Worm (Caenorhabditis elegans) whole organism, late embryonic: ENCODE measurements around the gene unc-18.
A peak's percentile ranks its signal among the peaks of the same experiment; 100 is the strongest.

Experiments
- C38D4.7 ChIP-seq: fragments of 200-800 bp; sonication (Bioruptor generic); optimal IDR thresholded peaks from 2 replicates; lab custom pipeline; 2018; ENCODE audit warnings: mild to moderate bottlenecking, missing genetic modification characterization, moderate library complexity, missing compliant biosample characterization
- F13H6.1 ChIP-seq: sonication (generic microtip); optimal IDR thresholded peaks from 2 replicates; lab custom pipeline; 2016; ENCODE audit warnings: missing genetic modification characterization, missing compliant biosample characterization
- K09A11.1 ChIP-seq: sonication (generic microtip); optimal IDR thresholded peaks from 2 replicates; lab custom pipeline; 2017; ENCODE audit warnings: antibody characterized with exemption, mild to moderate bottlenecking, missing genetic modification characterization, missing compliant biosample characterization; ENCODE audit not compliant: insufficient read depth
- ceh-14 ChIP-seq: sonication (generic microtip); optimal IDR thresholded peaks from 2 replicates; lab custom pipeline; 2016; ENCODE audit warnings: missing genotype, missing genetic modification characterization, missing compliant biosample characterization
- ceh-18 ChIP-seq: sonication (generic microtip); optimal IDR thresholded peaks from 2 replicates; lab custom pipeline; 2016; ENCODE audit warnings: missing genetic modification characterization, missing compliant biosample characterization
- ceh-19 ChIP-seq: fragments of 200-800 bp; sonication (Bioruptor generic); optimal IDR thresholded peaks from 2 replicates; lab custom pipeline; 2018; ENCODE audit warnings: mild to moderate bottlenecking, missing genetic modification characterization, missing compliant biosample characterization
- ceh-2 ChIP-seq: sonication (generic microtip); optimal IDR thresholded peaks from 2 replicates; lab custom pipeline; 2016; ENCODE audit warnings: missing genotype, missing genetic modification characterization, missing compliant biosample characterization
- ceh-24 ChIP-seq: sonication (generic microtip); optimal IDR thresholded peaks from 2 replicates; lab custom pipeline; 2016; ENCODE audit warnings: mild to moderate bottlenecking, missing genetic modification characterization, missing compliant biosample characterization
- ceh-30 ChIP-seq: fragments of 150-350 bp; optimal IDR thresholded peaks from 2 replicates; lab custom pipeline; 2014; ENCODE audit warnings: missing biosample characterization, missing genetic modification characterization
- ceh-31 ChIP-seq: sonication (generic microtip); optimal IDR thresholded peaks from 2 replicates; lab custom pipeline; 2016; ENCODE audit warnings: missing genetic modification characterization, missing compliant biosample characterization
- ceh-34 ChIP-seq: sonication (generic microtip); optimal IDR thresholded peaks from 2 replicates; lab custom pipeline; 2016; ENCODE audit warnings: mild to moderate bottlenecking, missing genetic modification characterization, missing compliant biosample characterization
- ceh-48 ChIP-seq: sonication (generic microtip); optimal IDR thresholded peaks from 2 replicates; lab custom pipeline; 2016; ENCODE audit warnings: missing genetic modification characterization, inconsistent platforms, missing compliant biosample characterization
- che-1 ChIP-seq: sonication (generic microtip); optimal IDR thresholded peaks from 2 replicates; lab custom pipeline; 2016; ENCODE audit warnings: mild to moderate bottlenecking, missing genetic modification characterization, missing compliant biosample characterization
- dmd-4 ChIP-seq: sonication (generic microtip); optimal IDR thresholded peaks from 2 replicates; lab custom pipeline; 2016; ENCODE audit warnings: borderline replicate concordance, missing genetic modification characterization, missing compliant biosample characterization
- ets-4 ChIP-seq: sonication (generic microtip); optimal IDR thresholded peaks from 2 replicates; lab custom pipeline; 2016; ENCODE audit warnings: missing genetic modification characterization, missing compliant biosample characterization
- eyg-1 ChIP-seq: sonication (generic microtip); optimal IDR thresholded peaks from 2 replicates; lab custom pipeline; 2016; ENCODE audit warnings: missing genotype, missing genetic modification characterization, missing compliant biosample characterization
- fkh-10 ChIP-seq: fragments of 150-350 bp; optimal IDR thresholded peaks from 2 replicates; lab custom pipeline; 2014; ENCODE audit warnings: missing biosample characterization, missing genetic modification reagents, missing genetic modification characterization
- hlh-13 ChIP-seq: fragments of 200-800 bp; sonication (Bioruptor generic); optimal IDR thresholded peaks from 2 replicates; lab custom pipeline; 2018; ENCODE audit warnings: mild to moderate bottlenecking, missing genetic modification characterization, missing compliant biosample characterization
- hlh-30 ChIP-seq: sonication (generic microtip); optimal IDR thresholded peaks from 2 replicates; lab custom pipeline; 2017; ENCODE audit warnings: antibody characterized with exemption, missing genetic modification characterization, missing compliant biosample characterization; ENCODE audit not compliant: insufficient read depth
- hlh-6 ChIP-seq: sonication (generic microtip); optimal IDR thresholded peaks from 2 replicates; lab custom pipeline; 2016; ENCODE audit warnings: missing genotype, missing genetic modification characterization, missing compliant biosample characterization
- lim-6 ChIP-seq: sonication (generic microtip); optimal IDR thresholded peaks from 2 replicates; lab custom pipeline; 2016; ENCODE audit warnings: missing genetic modification characterization, missing compliant biosample characterization
- madf-2 ChIP-seq: sonication (generic microtip); optimal IDR thresholded peaks from 2 replicates; lab custom pipeline; 2017; ENCODE audit warnings: missing genetic modification characterization, missing compliant biosample characterization
- nfya-1 ChIP-seq: sonication (generic microtip); optimal IDR thresholded peaks from 2 replicates; lab custom pipeline; 2017; ENCODE audit warnings: missing genetic modification characterization, mild to moderate bottlenecking, missing compliant biosample characterization, antibody characterized with exemption, moderate library complexity
- npax-4 ChIP-seq: sonication (generic microtip); optimal IDR thresholded peaks from 2 replicates; lab custom pipeline; 2016; ENCODE audit warnings: missing genetic modification characterization, missing compliant biosample characterization
- odd-2 ChIP-seq: sonication (generic microtip); optimal IDR thresholded peaks from 2 replicates; lab custom pipeline; 2017; ENCODE audit warnings: antibody characterized with exemption, mild to moderate bottlenecking, missing genetic modification characterization, missing compliant biosample characterization
- pax-1 ChIP-seq: fragments of 150-350 bp; optimal IDR thresholded peaks from 2 replicates; lab custom pipeline; 2014; ENCODE audit warnings: missing biosample characterization, missing genetic modification characterization
- pha-2 ChIP-seq: sonication (generic microtip); optimal IDR thresholded peaks from 2 replicates; lab custom pipeline; 2017; ENCODE audit warnings: mild to moderate bottlenecking, missing genetic modification characterization, missing compliant biosample characterization
- pqm-1 ChIP-seq: sonication (generic microtip); optimal IDR thresholded peaks from 2 replicates; lab custom pipeline; 2016; ENCODE audit warnings: missing genetic modification characterization, missing compliant biosample characterization
- pros-1 ChIP-seq: fragments of 150-350 bp; optimal IDR thresholded peaks from 2 replicates; lab custom pipeline; 2014; ENCODE audit warnings: missing biosample characterization, missing genetic modification reagents, missing genetic modification characterization
- rnt-1 ChIP-seq: sonication (generic microtip); optimal IDR thresholded peaks from 2 replicates; lab custom pipeline; 2016; ENCODE audit warnings: missing genetic modification characterization, missing compliant biosample characterization
- sdc-2 ChIP-seq: sonication (generic microtip); optimal IDR thresholded peaks from 2 replicates; lab custom pipeline; 2016; ENCODE audit warnings: missing genotype, missing genetic modification characterization, missing compliant biosample characterization
- sox-2 ChIP-seq: fragments of 200-800 bp; sonication (Bioruptor generic); IDR thresholded peaks from 2 replicates; pipeline ENCODE4 v1.3.6; 2022; ENCODE audit warnings: missing genetic modification reagents, missing genetic modification characterization, missing compliant biosample characterization
- syd-9 ChIP-seq: sonication (generic microtip); optimal IDR thresholded peaks from 2 replicates; lab custom pipeline; 2016; ENCODE audit warnings: mild to moderate bottlenecking, missing genetic modification characterization, moderate library complexity, missing compliant biosample characterization
- tbx-2 ChIP-seq: sonication (generic microtip); optimal IDR thresholded peaks from 2 replicates; lab custom pipeline; 2016; ENCODE audit warnings: missing genetic modification characterization, missing compliant biosample characterization
- unc-3 ChIP-seq, 2 experiments: fragments of 200-800 bp in 1 of 2; sonication (Bioruptor generic) in 1 of 2; sonication (generic microtip) in 1 of 2; conservative IDR thresholded peaks in 1 of 2; optimal IDR thresholded peaks in 1 of 2; 2 replicates each; pipeline versions ENCODE4 v1.3.6 to Lab custom; 2016 to 2022; ENCODE audit warnings: missing compliant biosample characterization in 2 of 2, missing genetic modification characterization in 2 of 2, missing genetic modification reagents in 1 of 2
- unc-42 ChIP-seq: sonication (generic microtip); optimal IDR thresholded peaks from 2 replicates; lab custom pipeline; 2016; ENCODE audit warnings: missing genotype, missing genetic modification characterization, missing compliant biosample characterization
- unc-55 ChIP-seq: sonication (generic microtip); optimal IDR thresholded peaks from 2 replicates; lab custom pipeline; 2017; ENCODE audit warnings: missing biosample characterization, missing genetic modification reagents, missing genetic modification characterization
- zip-5 ChIP-seq: sonication (generic microtip); optimal IDR thresholded peaks from 2 replicates; lab custom pipeline; 2016; ENCODE audit warnings: missing genetic modification characterization, missing compliant biosample characterization

Gene unc-18

ce11 chrX:7645313-7645712, 37.4 kb upstream of the unc-18 start, which contains the start of gene F26A10.2:
Gene F26A10.2, minus strand, starts transcription at chrX:7645413.
- TF ChIP-seq zip-5 (tag; lab: Kevin White, UChicago) = no peak
- TF ChIP-seq hlh-30 = no peak
- TF ChIP-seq eyg-1 (tag; lab: Kevin White, UChicago) = no peak
- no peak for TF ChIP-seq ceh-30 (tag; lab: Kevin White, UChicago)
- no peak for TF ChIP-seq K09A11.1
- TF ChIP-seq pqm-1 (tag; lab: Kevin White, UChicago) = no peak
- TF ChIP-seq pha-2 (tag; lab: Kevin White, UChicago) = no peak
- no peak for TF ChIP-seq che-1 (tag; lab: Kevin White, UChicago)
- no peak for TF ChIP-seq sox-2
- TF ChIP-seq tbx-2 (tag; lab: Kevin White, UChicago) = no peak
- TF ChIP-seq madf-2 (tag; lab: Kevin White, UChicago) = no peak
- no peak for TF ChIP-seq unc-55 (GFP tag; lab: Kevin White, UChicago)
- no peak for TF ChIP-seq ceh-48

DNA sequence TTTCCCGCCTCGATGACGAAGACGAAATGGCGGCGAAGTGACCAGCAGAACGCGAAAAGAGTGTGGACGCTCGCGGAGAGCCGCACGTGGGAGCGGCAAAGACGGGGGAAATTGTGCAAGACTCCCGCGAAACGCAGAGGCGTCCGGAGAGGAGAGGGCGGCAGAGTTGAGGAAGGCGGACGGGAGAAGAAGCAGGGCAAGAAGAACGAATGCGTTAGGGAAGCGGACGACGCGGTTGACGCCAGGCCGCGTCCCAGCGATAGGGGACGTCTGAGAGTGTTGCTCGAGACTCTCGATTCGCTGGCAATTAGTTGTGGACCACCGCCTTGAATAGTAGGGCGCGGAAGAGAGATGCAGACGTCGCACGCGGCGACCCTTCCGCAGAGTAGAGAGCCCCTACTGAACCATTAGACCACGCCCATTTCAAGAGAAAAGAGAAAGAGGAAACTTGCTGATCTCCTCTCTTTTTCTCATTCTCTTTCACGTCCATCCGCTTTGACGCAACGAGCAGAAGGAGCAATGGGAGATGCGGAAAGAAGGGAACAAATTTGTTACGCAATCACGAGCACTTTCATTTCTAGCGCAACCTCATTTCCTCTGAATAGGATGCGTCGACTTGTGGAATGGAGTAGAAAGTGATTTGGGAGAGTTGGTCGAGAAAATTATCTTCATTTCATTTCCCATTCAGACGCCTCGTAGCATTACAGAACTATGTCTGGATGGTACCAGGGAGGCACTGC, 31.3 kb upstream of the unc-18 start:
- peak; percentile 70 for TF ChIP-seq sdc-2 (tag; lab: Kevin White, UChicago)
- peak; percentile 45 for TF ChIP-seq F13H6.1 (tag; lab: Kevin White, UChicago)
- peak; percentile 39 for TF ChIP-seq rnt-1 (tag; lab: Kevin White, UChicago)
- TF ChIP-seq npax-4 (tag; lab: Kevin White, UChicago) = no peak
- TF ChIP-seq pax-1 (tag; lab: Kevin White, UChicago) = no peak
- TF ChIP-seq ceh-34 = peak; percentile 78
- TF ChIP-seq ets-4 (tag; lab: Kevin White, UChicago) = no peak
- peak; percentile 24 for TF ChIP-seq lim-6 (tag; lab: Kevin White, UChicago)
- no peak for TF ChIP-seq hlh-13 (GFP tag; lab: Kevin White, UChicago)
- TF ChIP-seq fkh-10 = peak; percentile 5
- TF ChIP-seq unc-55 (GFP tag; lab: Kevin White, UChicago) = peak; percentile 0
- TF ChIP-seq unc-42 (tag; lab: Kevin White, UChicago) = peak; percentile 49
- no peak for TF ChIP-seq ceh-30 (tag; lab: Kevin White, UChicago)
- peak; percentile 68 for TF ChIP-seq ceh-31 (tag; lab: Kevin White, UChicago)
- TF ChIP-seq unc-3 (GFP tag; conservative IDR thresholded peaks at IDR 0.05; lab: Robert Waterston, UW) = 0 out of 2 replicates have a peak, but pooled peaks have one; percentile 15
- no peak for TF ChIP-seq unc-3 (tag; optimal IDR thresholded peaks at IDR 0.05; lab: Kevin White, UChicago)
- TF ChIP-seq nfya-1 = peak; percentile 51
- TF ChIP-seq pros-1 (tag; lab: Kevin White, UChicago) = no peak
- TF ChIP-seq odd-2 (tag; lab: Kevin White, UChicago) = no peak
- TF ChIP-seq syd-9 (tag; lab: Kevin White, UChicago) = peak; percentile 69
- peak; percentile 17 for TF ChIP-seq hlh-30
- peak; percentile 13 for TF ChIP-seq pha-2 (tag; lab: Kevin White, UChicago)
- peak; percentile 38 for TF ChIP-seq ceh-18
- peak; percentile 10 for TF ChIP-seq dmd-4 (tag; lab: Kevin White, UChicago)
- no peak for TF ChIP-seq C38D4.7 (GFP tag; lab: Kevin White, UChicago)
- peak; percentile 44 for TF ChIP-seq tbx-2 (tag; lab: Kevin White, UChicago)
- TF ChIP-seq ceh-14 (tag; lab: Kevin White, UChicago) = peak; percentile 51
- TF ChIP-seq ceh-2 (tag; lab: Kevin White, UChicago) = peak; percentile 37
- TF ChIP-seq ceh-24 (tag; lab: Kevin White, UChicago) = no peak
- TF ChIP-seq ceh-19 (GFP tag; lab: Kevin White, UChicago) = peak; percentile 64
- TF ChIP-seq hlh-6 = peak; percentile 63
